Fruit fly (Drosophila melanogaster) whole organism, embryonic: ENCODE data around the gene FoxL1.

Experiments
- Abd-B ChIP-seq: fragments of 200-800 bp; sonication (Bioruptor generic); optimal IDR thresholded peaks from 2 replicates; lab custom pipeline; 2018; ENCODE audit warnings: missing biosample characterization, mild to moderate bottlenecking, missing genetic modification characterization, moderate library complexity
- BEAF-32 ChIP-seq: fragments of 200-800 bp; sonication (Bioruptor generic); optimal IDR thresholded peaks from 3 replicates; lab custom pipeline; 2017; ENCODE audit warnings: missing biosample characterization, missing genetic modification characterization, mild to moderate bottlenecking, moderate library complexity, missing genetic modification reagents
- CG10543 ChIP-seq: fragments of 200-800 bp; sonication (Bioruptor generic); optimal IDR thresholded peaks from 3 replicates; lab custom pipeline; 2017; ENCODE audit warnings: missing biosample characterization, mild to moderate bottlenecking, missing genetic modification characterization, moderate library complexity
- CG10959 ChIP-seq: fragments of 200-800 bp; sonication (Bioruptor generic); IDR thresholded peaks from 2 replicates; pipeline ENCODE4 v1.3.6; 2022; ENCODE audit warnings: missing biosample characterization, missing genetic modification characterization
- CG12219 ChIP-seq: fragments of 200-800 bp; sonication (Bioruptor generic); optimal IDR thresholded peaks from 3 replicates; lab custom pipeline; 2018; ENCODE audit warnings: missing biosample characterization, mild to moderate bottlenecking, missing genetic modification characterization
- CG12236 ChIP-seq: fragments of 200-800 bp; sonication (Bioruptor generic); optimal IDR thresholded peaks from 2 replicates; lab custom pipeline; 2016; ENCODE audit warnings: missing biosample characterization, missing genetic modification characterization
- CG13775 ChIP-seq: fragments of 200-800 bp; sonication (Bioruptor generic); optimal IDR thresholded peaks from 3 replicates; lab custom pipeline; 2017; ENCODE audit warnings: missing biosample characterization, mild to moderate bottlenecking, missing genetic modification characterization
- CG14441 ChIP-seq: fragments of 200-800 bp; sonication (Bioruptor generic); IDR thresholded peaks from 2 replicates; pipeline ENCODE4 v1.3.6; 2022; ENCODE audit warnings: missing biosample characterization, missing genetic modification characterization
- CG14710 ChIP-seq: fragments of 200-800 bp; sonication (Bioruptor generic); optimal IDR thresholded peaks from 3 replicates; lab custom pipeline; 2019; ENCODE audit warnings: missing biosample characterization, mild to moderate bottlenecking, missing genetic modification characterization, moderate library complexity
- CG16863 ChIP-seq: fragments of 200-800 bp; sonication (Bioruptor generic); optimal IDR thresholded peaks from 3 replicates; lab custom pipeline; 2016; ENCODE audit warnings: missing biosample characterization, missing genetic modification characterization
- CG17612 ChIP-seq: fragments of 200-800 bp; sonication (Bioruptor generic); IDR thresholded peaks from 2 replicates; pipeline ENCODE4 v1.3.6; 2022; ENCODE audit warnings: missing biosample characterization, missing genetic modification characterization
- CG30020 ChIP-seq: fragments of 200-800 bp; optimal IDR thresholded peaks from 2 replicates; lab custom pipeline; 2019; ENCODE audit warnings: missing biosample characterization, mild to moderate bottlenecking, missing genetic modification characterization, moderate library complexity
- CG30431 ChIP-seq: fragments of 200-800 bp; sonication (Bioruptor generic); optimal IDR thresholded peaks from 2 replicates; lab custom pipeline; 2017; ENCODE audit warnings: missing biosample characterization, missing genetic modification characterization
- CG31388 ChIP-seq: fragments of 200-800 bp; sonication (Bioruptor generic); optimal IDR thresholded peaks from 2 replicates; lab custom pipeline; 2016; ENCODE audit warnings: missing biosample characterization, missing genetic modification characterization
- CG33557 ChIP-seq: fragments of 200-800 bp; sonication (Bioruptor generic); optimal IDR thresholded peaks from 2 replicates; lab custom pipeline; 2019; ENCODE audit warnings: missing biosample characterization, mild to moderate bottlenecking, missing genetic modification characterization, moderate library complexity
- CG3726 ChIP-seq: fragments of 200-800 bp; sonication (Bioruptor generic); IDR thresholded peaks from 3 replicates; pipeline ENCODE4, ENCODE4 v1.3.6; 2022; ENCODE audit warnings: missing biosample characterization, missing genetic modification characterization
- CG4424 ChIP-seq: fragments of 200-800 bp; sonication (Bioruptor generic); optimal IDR thresholded peaks from 3 replicates; lab custom pipeline; 2016; ENCODE audit warnings: missing biosample characterization, missing genetic modification characterization
- CG4707 ChIP-seq: fragments of 200-800 bp; sonication (Bioruptor generic); optimal IDR thresholded peaks from 2 replicates; lab custom pipeline; 2018; ENCODE audit warnings: missing biosample characterization, mild to moderate bottlenecking, missing genetic modification characterization, moderate library complexity
- CG4730 ChIP-seq: fragments of 200-800 bp; sonication (Bioruptor generic); IDR thresholded peaks from 2 replicates; pipeline ENCODE4 v1.3.6; 2022; ENCODE audit warnings: missing biosample characterization, missing genetic modification characterization
- CG6654 ChIP-seq: fragments of 200-800 bp; sonication (Bioruptor generic); optimal IDR thresholded peaks from 2 replicates; lab custom pipeline; 2017; ENCODE audit warnings: missing biosample characterization, mild to moderate bottlenecking, missing genetic modification characterization
- CG7372 ChIP-seq: fragments of 200-800 bp; sonication (Bioruptor generic); IDR thresholded peaks from 2 replicates; pipeline ENCODE4 v1.3.6; 2022; ENCODE audit warnings: missing biosample characterization, missing genetic modification characterization
- CG7963 ChIP-seq: fragments of 200-800 bp; sonication (Bioruptor generic); IDR thresholded peaks from 3 replicates; pipeline ENCODE4 v1.3.6; 2022; ENCODE audit warnings: missing biosample characterization, missing genetic modification characterization; ENCODE audit not compliant: partially characterized antibody
- CoRest ChIP-seq: fragments of 200-800 bp; sonication (Bioruptor generic); optimal IDR thresholded peaks from 3 replicates; lab custom pipeline; 2018; ENCODE audit warnings: missing biosample characterization, mild to moderate bottlenecking, missing genetic modification characterization, moderate library complexity
- Doc3 ChIP-seq: fragments of 200-800 bp; sonication (Bioruptor generic); IDR thresholded peaks from 3 replicates; pipeline ENCODE4 v1.3.6; 2022; ENCODE audit warnings: missing biosample characterization, missing genetic modification characterization; ENCODE audit not compliant: partially characterized antibody
- HHEX ChIP-seq: fragments of 200-800 bp; sonication (Bioruptor generic); optimal IDR thresholded peaks from 3 replicates; lab custom pipeline; 2017; ENCODE audit warnings: missing biosample characterization, mild to moderate bottlenecking, missing genetic modification characterization, missing genetic modification reagents
- Jarid2 ChIP-seq: fragments of 200-800 bp; sonication (Bioruptor generic); optimal IDR thresholded peaks from 3 replicates; lab custom pipeline; 2017; ENCODE audit warnings: mild to moderate bottlenecking, missing biosample characterization, missing genetic modification reagents, missing genetic modification characterization
- MTF-1 ChIP-seq: fragments of 200-800 bp; sonication (Bioruptor generic); optimal IDR thresholded peaks from 2 replicates; lab custom pipeline; 2018; ENCODE audit warnings: missing biosample characterization, mild to moderate bottlenecking, missing genetic modification characterization, borderline replicate concordance
- Med ChIP-seq: fragments of 200-800 bp; sonication (Bioruptor generic); peaks from one replicate; lab custom pipeline; 2016; ENCODE audit warnings: missing biosample characterization, missing genetic modification characterization, mild to moderate bottlenecking, inconsistent platforms, moderate library complexity
- NC2α ChIP-seq: fragments of 200-800 bp; sonication (Bioruptor generic); optimal IDR thresholded peaks from 2 replicates; lab custom pipeline; 2016; ENCODE audit warnings: missing biosample characterization, missing genetic modification characterization
- NK7.1 ChIP-seq: fragments of 200-800 bp; sonication (Bioruptor generic); optimal IDR thresholded peaks from 3 replicates; lab custom pipeline; 2016; ENCODE audit warnings: missing biosample characterization, missing genetic modification characterization
- Neu2 ChIP-seq: fragments of 200-800 bp; sonication (Bioruptor generic); optimal IDR thresholded peaks from 3 replicates; lab custom pipeline; 2016; ENCODE audit warnings: missing biosample characterization, missing genetic modification characterization, borderline replicate concordance
- NfI ChIP-seq: fragments of 200-800 bp; sonication (Bioruptor generic); optimal IDR thresholded peaks from 3 replicates; lab custom pipeline; 2018; ENCODE audit warnings: missing biosample characterization, mild to moderate bottlenecking, missing genetic modification characterization, moderate library complexity
- Ptx1 ChIP-seq: fragments of 200-800 bp; sonication (Bioruptor generic); IDR thresholded peaks from 2 replicates; pipeline ENCODE4 v1.3.6; 2022; ENCODE audit warnings: missing biosample characterization, missing genetic modification characterization
- Spps ChIP-seq: fragments of 200-800 bp; sonication (Bioruptor generic); optimal IDR thresholded peaks from 2 replicates; lab custom pipeline; 2018; ENCODE audit warnings: missing biosample characterization, mild to moderate bottlenecking, missing genetic modification characterization
- Vsx1 ChIP-seq: fragments of 200-800 bp; sonication (Bioruptor generic); optimal IDR thresholded peaks from 2 replicates; lab custom pipeline; 2017; ENCODE audit warnings: missing biosample characterization, mild to moderate bottlenecking, missing genetic modification characterization, missing genetic modification reagents
- ase ChIP-seq: fragments of 200-800 bp; sonication (Bioruptor generic); IDR thresholded peaks from 3 replicates; pipeline ENCODE4 v1.3.6; 2022; ENCODE audit warnings: missing biosample characterization, missing genetic modification characterization
- corto ChIP-seq: fragments of 200-800 bp; sonication (Bioruptor generic); optimal IDR thresholded peaks from 2 replicates; lab custom pipeline; 2016; ENCODE audit warnings: missing biosample characterization, mild to moderate bottlenecking, missing genetic modification characterization, moderate library complexity
- crc ChIP-seq: fragments of 200-800 bp; sonication (Bioruptor generic); optimal IDR thresholded peaks from 2 replicates; lab custom pipeline; 2016; ENCODE audit warnings: missing biosample characterization, missing genetic modification characterization
- en ChIP-seq: fragments of 200-800 bp; sonication (Bioruptor generic); optimal IDR thresholded peaks from 2 replicates; lab custom pipeline; 2016; ENCODE audit warnings: missing biosample characterization, missing genetic modification characterization
- gcm ChIP-seq: fragments of 200-800 bp; sonication (Bioruptor generic); optimal IDR thresholded peaks from 2 replicates; lab custom pipeline; 2019; ENCODE audit warnings: missing biosample characterization, mild to moderate bottlenecking, missing genetic modification characterization, moderate library complexity
- klu ChIP-seq: fragments of 200-800 bp; sonication (Bioruptor generic); IDR thresholded peaks from 2 replicates; pipeline ENCODE4 v1.3.6; 2022; ENCODE audit warnings: missing biosample characterization, missing genetic modification characterization
- pfk ChIP-seq: fragments of 200-800 bp; sonication (Bioruptor generic); optimal IDR thresholded peaks from 2 replicates; lab custom pipeline; 2018; ENCODE audit warnings: missing biosample characterization, mild to moderate bottlenecking, missing genetic modification characterization, moderate library complexity
- pho ChIP-seq: fragments of 200-800 bp; sonication (Bioruptor generic); optimal IDR thresholded peaks from 2 replicates; lab custom pipeline; 2016; ENCODE audit warnings: missing biosample characterization, missing genetic modification characterization
- salm ChIP-seq: fragments of 200-800 bp; sonication (Bioruptor generic); optimal IDR thresholded peaks from 2 replicates; lab custom pipeline; 2018; ENCODE audit warnings: missing biosample characterization, mild to moderate bottlenecking, missing genetic modification characterization
- sc ChIP-seq, 3 experiments: fragments of >200 bp in 2 of 3; fragments of 200-800 bp in 1 of 3; sonication (Bioruptor generic) in 1 of 3; optimal IDR thresholded peaks; 2 replicates in 2 of 3; 3 replicates in 1 of 3; lab custom pipeline; 2017; ENCODE audit warnings: mild to moderate bottlenecking in 1 of 3, missing biosample characterization in 1 of 3, missing genetic modification characterization in 1 of 3, missing genetic modification reagents in 1 of 3
- ssp ChIP-seq: fragments of 200-800 bp; sonication (Bioruptor generic); IDR thresholded peaks from 2 replicates; pipeline ENCODE4 v1.3.6; 2022; ENCODE audit warnings: missing biosample characterization, missing genetic modification characterization
- vnd ChIP-seq: fragments of 200-800 bp; sonication (Bioruptor generic); IDR thresholded peaks from 3 replicates; pipeline ENCODE4 v1.3.6; 2022; ENCODE audit warnings: missing biosample characterization, missing genetic modification characterization; ENCODE audit not compliant: partially characterized antibody
- zf30C ChIP-seq: fragments of 200-800 bp; sonication (Bioruptor generic); optimal IDR thresholded peaks from 3 replicates; lab custom pipeline; 2018; ENCODE audit warnings: missing biosample characterization, mild to moderate bottlenecking, missing genetic modification characterization
- zfh2 ChIP-seq: fragments of 200-800 bp; sonication (Bioruptor generic); optimal IDR thresholded peaks from 2 replicates; lab custom pipeline; 2016; ENCODE audit warnings: missing biosample characterization, missing genetic modification characterization

Gene FoxL1

dm6 chr3L:3970372-3971031, 48.2 kb upstream of the FoxL1 start (continued):
- TF ChIP-seq zf30C (GFP tag; lab: Kevin White, UChicago) (no peak), CG12219 (GFP tag; lab: Kevin White, UChicago) (peak; percentile 9), NC2α (no peak), gcm (GFP tag; lab: Kevin White, UChicago) (no peak), CG12236 (no peak), CG3726 (GFP tag; lab: Robert Waterston, UW) (no peak), klu (GFP tag; lab: Robert Waterston, UW) (no peak), CG14441 (no peak), Abd-B (no peak), CG4707 (no peak), NK7.1 (no peak), en (GFP tag; lab: Kevin White, UChicago) (no peak), CG31388 (GFP tag; lab: Kevin White, UChicago) (no peak), crc (GFP tag; lab: Kevin White, UChicago) (no peak), vnd (GFP tag; lab: Robert Waterston, UW) (no peak), CG4424 (GFP tag; lab: Kevin White, UChicago) (no peak), CG14710 (tag; lab: Kevin White, UChicago) (no peak), NfI (GFP tag; lab: Kevin White, UChicago) (no peak), CG6654 (GFP tag; lab: Kevin White, UChicago) (no peak), CG17612 (GFP tag; lab: Robert Waterston, UW) (no peak), HHEX (no peak), pfk (GFP tag; lab: Kevin White, UChicago) (no peak), pho (GFP tag; lab: Kevin White, UChicago) (peak; percentile 15), CG13775 (GFP tag; lab: Kevin White, UChicago) (peak; percentile 29), zfh2 (GFP tag; lab: Kevin White, UChicago) (peak; percentile 8), CG7372 (GFP tag; lab: Robert Waterston, UW) (no peak), Ptx1 (GFP tag; lab: Robert Waterston, UW) (0 out of 2 replicates have a peak, but pooled peaks have one; percentile 22), ssp (GFP tag; lab: Robert Waterston, UW) (no peak), Med (GFP tag; lab: Kevin White, UChicago) (peak; percentile 85), Vsx1 (GFP tag; lab: Kevin White, UChicago) (no peak), ase (GFP tag; lab: Robert Waterston, UW) (no peak), MTF-1 (GFP tag; lab: Kevin White, UChicago) (no peak), CG33557 (GFP tag; lab: Kevin White, UChicago) (no peak), CG10543 (GFP tag; lab: Kevin White, UChicago) (no peak), CG10959 (GFP tag; lab: Robert Waterston, UW) (no peak), Neu2 (GFP tag; lab: Kevin White, UChicago) (no peak), Doc3 (GFP tag; lab: Robert Waterston, UW) (no peak), Spps (tag; lab: Kevin White, UChicago) (no peak), CG7963 (no peak), CG16863 (GFP tag; lab: Kevin White, UChicago) (no peak), corto (GFP tag; lab: Kevin White, UChicago) (no peak), Jarid2 (GFP tag; lab: Kevin White, UChicago) (no peak), CG30020 (tag; lab: Kevin White, UChicago) (no peak), salm (tag; lab: Kevin White, UChicago) (no peak), sc (optimal IDR thresholded peaks at IDR 0.05; lab: Kevin White, UChicago) (no peak), sc (GFP tag; optimal IDR thresholded peaks at IDR 0.05; lab: Kevin White, UChicago) (no peak), BEAF-32 (GFP tag; lab: Kevin White, UChicago) (no peak), CG4730 (GFP tag; lab: Robert Waterston, UW) (no peak), CoRest (peak; percentile 57), CG30431 (GFP tag; lab: Kevin White, UChicago) (no peak)
